Fruit fly (Drosophila melanogaster): ENCODE measurements around the gene Sfp65A.

Sfp65A gene

DNA sequence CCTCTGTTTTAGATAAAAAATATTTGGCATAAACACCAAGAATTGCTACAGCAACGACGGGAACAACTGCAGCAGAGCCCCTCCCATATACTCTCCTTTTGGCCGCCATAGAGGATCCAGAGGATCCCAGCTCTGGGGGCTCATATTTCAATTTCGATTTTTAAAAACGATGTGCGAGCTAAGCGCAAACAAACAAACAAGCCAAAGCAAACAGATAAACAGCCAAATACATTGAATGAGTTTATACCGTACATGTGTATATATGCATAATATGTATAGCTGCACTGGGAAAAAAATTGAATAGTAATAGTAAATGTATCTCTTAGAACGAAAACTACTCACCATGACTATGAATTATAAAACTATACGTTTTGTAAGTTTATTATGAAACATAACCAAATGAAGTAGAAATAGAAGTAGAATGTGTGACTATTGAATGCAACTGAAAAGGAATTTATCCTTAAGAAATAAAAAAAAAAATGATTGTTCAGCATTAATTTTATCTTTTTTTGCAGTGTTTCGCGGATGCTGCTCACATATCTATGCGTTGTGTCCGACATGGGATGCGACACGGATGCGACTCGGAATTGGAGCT is 38.0 kb upstream of the Sfp65A start:
- no peak for TF ChIP-seq dac (GFP tag; optimal IDR thresholded peaks at IDR 0.05)
- peak; percentile 35 for TF ChIP-seq CG10669 (GFP tag; optimal IDR thresholded peaks at IDR 0.05)
- no peak for TF ChIP-seq CG6854 (GFP tag; optimal IDR thresholded peaks at IDR 0.05)
- TF ChIP-seq CG8319 (GFP tag; optimal IDR thresholded peaks at IDR 0.05) = no peak
- no peak for TF ChIP-seq CG16779 (tag; optimal IDR thresholded peaks at IDR 0.05)
- no peak for TF ChIP-seq Ets21C (GFP tag; optimal IDR thresholded peaks at IDR 0.05)
- peak; percentile 30 for TF ChIP-seq CG11762 (GFP tag; optimal IDR thresholded peaks at IDR 0.05; ENCODE audit: insufficient read depth)
- no peak for TF ChIP-seq Hr39 (GFP tag; optimal IDR thresholded peaks at IDR 0.05)
- TF ChIP-seq Met (GFP tag; optimal IDR thresholded peaks at IDR 0.05) = peak; percentile 7
- TF ChIP-seq Eip75B (GFP tag; optimal IDR thresholded peaks at IDR 0.05) = peak; percentile 5
- 0 out of 3 replicates have a peak, but pooled peaks have one; percentile 26 for TF ChIP-seq CG6163 (GFP tag; IDR thresholded peaks at IDR 0.05)
- TF ChIP-seq CG6792 (GFP tag; optimal IDR thresholded peaks at IDR 0.05) = no peak
- no peak for TF ChIP-seq CG4318 (GFP tag; optimal IDR thresholded peaks at IDR 0.05)
- no peak for TF ChIP-seq CG9139 (GFP tag; optimal IDR thresholded peaks at IDR 0.05)
- TF ChIP-seq Ets96B (tag; optimal IDR thresholded peaks at IDR 0.05) = peak; percentile 42
- TF ChIP-seq Smox (GFP tag; optimal IDR thresholded peaks at IDR 0.05) = peak; percentile 2
- no peak for TF ChIP-seq fd59A (GFP tag; optimal IDR thresholded peaks at IDR 0.05)
- no peak for TF ChIP-seq CG7368 (GFP tag; optimal IDR thresholded peaks at IDR 0.05)
- TF ChIP-seq Gug (GFP tag; IDR thresholded peaks at IDR 0.05) = no peak
- no peak for TF ChIP-seq CG15336 (GFP tag; IDR thresholded peaks at IDR 0.05)
- no peak for TF ChIP-seq Lpt (GFP tag; optimal IDR thresholded peaks at IDR 0.05)
- no peak for TF ChIP-seq acj6 (GFP tag; optimal IDR thresholded peaks at IDR 0.05)
- TF ChIP-seq OdsH (GFP tag; optimal IDR thresholded peaks at IDR 0.05) = peak; percentile 3
- TF ChIP-seq ss (GFP tag; optimal IDR thresholded peaks at IDR 0.05) = no peak
- no peak for TF ChIP-seq Eip93F (GFP tag; optimal IDR thresholded peaks at IDR 0.05)
- peak; percentile 46 for TF ChIP-seq CG3919 (GFP tag; optimal IDR thresholded peaks at IDR 0.05)
- TF ChIP-seq dsx (GFP tag; optimal IDR thresholded peaks at IDR 0.05; ENCODE audit: poor library complexity, severe bottlenecking) = peak; percentile 20
- no peak for TF ChIP-seq lz (GFP tag; optimal IDR thresholded peaks at IDR 0.05)
- TF ChIP-seq CG8632 (GFP tag; optimal IDR thresholded peaks at IDR 0.05) = no peak
- peak; percentile 21 for TF ChIP-seq pdm3 (GFP tag; optimal IDR thresholded peaks at IDR 0.05)
- TF ChIP-seq Hr38 (GFP tag; optimal IDR thresholded peaks at IDR 0.05) = no peak
- TF ChIP-seq Sox102F (GFP tag; optimal IDR thresholded peaks at IDR 0.05) = no peak
- TF ChIP-seq eg (GFP tag; IDR thresholded peaks at IDR 0.05) = no peak
- no peak for TF ChIP-seq CG11294 (GFP tag; IDR thresholded peaks at IDR 0.05)
- peak; percentile 3 for TF ChIP-seq CG3032 (tag; optimal IDR thresholded peaks at IDR 0.05)
- peak; percentile 26 for TF ChIP-seq CG32006 (GFP tag; optimal IDR thresholded peaks at IDR 0.05)
- TF ChIP-seq esn (GFP tag; optimal IDR thresholded peaks at IDR 0.05) = peak; percentile 33
- no peak for TF ChIP-seq CG11902 (GFP tag; optimal IDR thresholded peaks at IDR 0.05)
- peak; percentile 2 for TF ChIP-seq spab (GFP tag; optimal IDR thresholded peaks at IDR 0.05)
- TF ChIP-seq Hr4 (GFP tag; optimal IDR thresholded peaks at IDR 0.05) = no peak
- peak; percentile 90 for TF ChIP-seq Eip78C (GFP tag)
- TF ChIP-seq Sox14 (GFP tag; optimal IDR thresholded peaks at IDR 0.05) = no peak
- TF ChIP-seq achi (GFP tag; optimal IDR thresholded peaks at IDR 0.05) = no peak
- TF ChIP-seq Blimp-1 (GFP tag; optimal IDR thresholded peaks at IDR 0.05) = no peak
- peak; percentile 29 for TF ChIP-seq CG10631 (GFP tag; optimal IDR thresholded peaks at IDR 0.05)
- TF ChIP-seq CG1621 (tag; optimal IDR thresholded peaks at IDR 0.05) = no peak
- no peak for TF ChIP-seq vri (GFP tag; optimal IDR thresholded peaks at IDR 0.05)
- TF ChIP-seq salr (GFP tag; optimal IDR thresholded peaks at IDR 0.05) = no peak
- no peak for TF ChIP-seq Sox15 (GFP tag; optimal IDR thresholded peaks at IDR 0.05)
- no peak for TF ChIP-seq fkh (GFP tag; optimal IDR thresholded peaks at IDR 0.05)
- peak; percentile 85 for TF ChIP-seq svp (GFP tag)
- TF ChIP-seq CG8119 (GFP tag; IDR thresholded peaks at IDR 0.05) = no peak
